Worm (Caenorhabditis elegans) whole organism, young adult: Measurements from ENCODE around the gene exos-7.

ENCODE experiments used
- B0035.1 ChIP-seq: sonication (generic microtip); optimal IDR thresholded peaks from 2 replicates; lab custom pipeline; 2016; ENCODE audit warnings: missing genetic modification characterization, mild to moderate bottlenecking, missing compliant biosample characterization, missing genotype, missing genetic modification reagents
- C06A6.2 ChIP-seq: fragments of 200-800 bp; sonication (Bioruptor generic); conservative IDR thresholded peaks from 2 replicates; pipeline ENCODE4 v1.3.6; 2022; ENCODE audit warnings: missing genetic modification characterization, missing compliant biosample characterization
- C17E4.6 ChIP-seq: fragments of 200-800 bp; sonication (Bioruptor generic); IDR thresholded peaks from 2 replicates; pipeline ENCODE4 v1.3.6; 2022; ENCODE audit warnings: missing genetic modification reagents, missing genetic modification characterization, missing compliant biosample characterization
- F23B12.7 ChIP-seq: sonication (generic microtip); optimal IDR thresholded peaks from 2 replicates; lab custom pipeline; 2017; ENCODE audit warnings: missing genetic modification characterization, mild to moderate bottlenecking, missing compliant biosample characterization, antibody characterized with exemption, moderate library complexity; ENCODE audit not compliant: insufficient read depth
- F39B2.1 ChIP-seq: fragments of 200-800 bp; sonication (Bioruptor generic); IDR thresholded peaks from 2 replicates; pipeline ENCODE4 v1.3.6; 2022; ENCODE audit warnings: missing genetic modification reagents, missing genetic modification characterization, missing compliant biosample characterization
- K11D2.4 ChIP-seq: fragments of 200-800 bp; sonication (Bioruptor generic); IDR thresholded peaks from 2 replicates; pipeline ENCODE4 v1.3.6; 2022; ENCODE audit warnings: missing genetic modification reagents, missing genetic modification characterization, missing compliant biosample characterization
- T26A5.8 ChIP-seq: sonication (generic microtip); optimal IDR thresholded peaks from 2 replicates; lab custom pipeline; 2016; ENCODE audit warnings: missing genetic modification characterization, missing compliant biosample characterization
- Y95B8A.8 ChIP-seq: fragments of 200-800 bp; sonication (Bioruptor generic); IDR thresholded peaks from 2 replicates; pipeline ENCODE4 v1.3.6; 2022; ENCODE audit warnings: missing genetic modification reagents, missing genetic modification characterization, missing compliant biosample characterization
- ZK185.1 ChIP-seq: sonication (generic microtip); optimal IDR thresholded peaks from 2 replicates; lab custom pipeline; 2016; ENCODE audit warnings: mild to moderate bottlenecking, missing genetic modification characterization, missing compliant biosample characterization; ENCODE audit not compliant: poor library complexity, severe bottlenecking
- ama-1 ChIP-seq, 3 experiments: fragments of 150-350 bp in 1 of 3; sonication (generic microtip) in 2 of 3; optimal IDR thresholded peaks; 2 replicates each; lab custom pipeline; 2014 to 2018; ENCODE audit warnings: missing biosample characterization in 2 of 3, missing genetic modification characterization in 2 of 3, missing genetic modification reagents in 2 of 3
- aptf-2 ChIP-seq: fragments of 200-800 bp; sonication (Bioruptor generic); conservative IDR thresholded peaks from 2 replicates; pipeline ENCODE4 v1.3.6; 2022; ENCODE audit warnings: missing genetic modification reagents, missing genetic modification characterization, missing compliant biosample characterization
- aptf-3 ChIP-seq: fragments of 200-800 bp; sonication (Bioruptor generic); IDR thresholded peaks from 2 replicates; pipeline ENCODE4 v1.3.6; 2022; ENCODE audit warnings: missing genetic modification characterization, missing compliant biosample characterization
- athp-1 ChIP-seq: sonication (generic microtip); optimal IDR thresholded peaks from 2 replicates; lab custom pipeline; 2017; ENCODE audit warnings: mild to moderate bottlenecking, missing genetic modification characterization, missing compliant biosample characterization
- ceh-100 ChIP-seq: fragments of 200-800 bp; sonication (Bioruptor generic); IDR thresholded peaks from 2 replicates; pipeline ENCODE4 v1.3.6; 2022; ENCODE audit warnings: missing genetic modification reagents, missing genetic modification characterization, missing compliant biosample characterization
- ceh-40 ChIP-seq: fragments of 200-800 bp; sonication (Bioruptor generic); IDR thresholded peaks from 2 replicates; pipeline ENCODE4 v1.3.6; 2022; ENCODE audit warnings: missing genetic modification characterization, missing compliant biosample characterization
- ceh-79 ChIP-seq: sonication (generic microtip); optimal IDR thresholded peaks from 2 replicates; lab custom pipeline; 2017; ENCODE audit warnings: mild to moderate bottlenecking, missing genetic modification characterization, missing compliant biosample characterization
- ceh-91 ChIP-seq: fragments of 200-800 bp; sonication (Bioruptor generic); IDR thresholded peaks from 2 replicates; pipeline ENCODE4 v1.3.6; 2022; ENCODE audit warnings: missing genetic modification reagents, missing genetic modification characterization, missing compliant biosample characterization
- chd-7 ChIP-seq: sonication (generic microtip); optimal IDR thresholded peaks from 2 replicates; lab custom pipeline; 2016; ENCODE audit warnings: mild to moderate bottlenecking, missing genetic modification characterization, moderate library complexity, missing compliant biosample characterization
- die-1 ChIP-seq: sonication (generic microtip); optimal IDR thresholded peaks from 2 replicates; lab custom pipeline; 2016; ENCODE audit warnings: missing genotype, mild to moderate bottlenecking, missing genetic modification characterization, missing compliant biosample characterization
- egl-18 ChIP-seq: fragments of 200-800 bp; sonication (Bioruptor generic); IDR thresholded peaks from 2 replicates; pipeline ENCODE4 v1.3.6; 2022; ENCODE audit warnings: missing genetic modification reagents, missing genetic modification characterization, missing compliant biosample characterization
- ets-4 ChIP-seq: fragments of 200-800 bp; sonication (Bioruptor generic); optimal IDR thresholded peaks from 2 replicates; lab custom pipeline; 2018; ENCODE audit warnings: mild to moderate bottlenecking, missing genetic modification characterization, missing compliant biosample characterization
- fkh-3 ChIP-seq: sonication (generic microtip); optimal IDR thresholded peaks from 2 replicates; lab custom pipeline; 2016; ENCODE audit warnings: mild to moderate bottlenecking, missing genetic modification characterization, missing compliant biosample characterization
- hmg-1.2 ChIP-seq: fragments of 200-800 bp; sonication (Bioruptor generic); IDR thresholded peaks from 2 replicates; pipeline ENCODE4 v1.3.6; 2022; ENCODE audit warnings: missing genetic modification reagents, missing genetic modification characterization, missing compliant biosample characterization
- hmg-20 ChIP-seq: fragments of 200-800 bp; sonication (Bioruptor generic); IDR thresholded peaks from 2 replicates; pipeline ENCODE4 v1.3.6; 2022; ENCODE audit warnings: missing genetic modification reagents, missing genetic modification characterization, missing compliant biosample characterization
- lag-1 ChIP-seq: fragments of 200-800 bp; sonication (Bioruptor generic); IDR thresholded peaks from 2 replicates; pipeline ENCODE4 v1.3.6; 2022; ENCODE audit warnings: missing genetic modification reagents, missing genetic modification characterization, missing compliant biosample characterization
- let-607 ChIP-seq, 2 experiments: fragments of 200-800 bp in 1 of 2; sonication (Bioruptor generic) in 1 of 2; sonication (generic microtip) in 1 of 2; optimal IDR thresholded peaks; 2 replicates each; lab custom pipeline; 2016 to 2018; ENCODE audit warnings: mild to moderate bottlenecking in 2 of 2, missing compliant biosample characterization in 2 of 2, missing genetic modification characterization in 2 of 2, moderate library complexity in 2 of 2, missing genotype in 1 of 2
- lin-54 ChIP-seq: fragments of 200-800 bp; sonication (Bioruptor generic); optimal IDR thresholded peaks from 2 replicates; lab custom pipeline; 2018; ENCODE audit warnings: mild to moderate bottlenecking, missing genetic modification characterization, missing compliant biosample characterization
- madf-10 ChIP-seq: sonication (generic microtip); optimal IDR thresholded peaks from 2 replicates; lab custom pipeline; 2016; ENCODE audit warnings: mild to moderate bottlenecking, missing genetic modification characterization, missing compliant biosample characterization
- madf-6 ChIP-seq: fragments of 200-800 bp; sonication (Bioruptor generic); IDR thresholded peaks from 2 replicates; pipeline ENCODE4 v1.3.6; 2022; ENCODE audit warnings: missing genetic modification reagents, missing genetic modification characterization, missing compliant biosample characterization
- mcd-1 ChIP-seq: fragments of 200-800 bp; sonication (Bioruptor generic); IDR thresholded peaks from 2 replicates; pipeline ENCODE4 v1.3.6; 2022; ENCODE audit warnings: missing genetic modification reagents, missing genetic modification characterization, missing compliant biosample characterization
- mes-4 ChIP-seq: sonication (generic microtip); optimal IDR thresholded peaks from 2 replicates; lab custom pipeline; 2016; ENCODE audit warnings: missing genotype, missing genetic modification characterization, missing compliant biosample characterization
- nfya-1 ChIP-seq: sonication (generic microtip); optimal IDR thresholded peaks from 2 replicates; lab custom pipeline; 2017; ENCODE audit warnings: antibody characterized with exemption, missing compliant biosample characterization, missing genetic modification characterization, borderline replicate concordance; ENCODE audit not compliant: insufficient read depth
- nhr-179 ChIP-seq: sonication (generic microtip); optimal IDR thresholded peaks from 2 replicates; lab custom pipeline; 2016; ENCODE audit warnings: mild to moderate bottlenecking, missing genetic modification characterization, missing compliant biosample characterization
- nhr-27 ChIP-seq: fragments of 200-800 bp; sonication (Bioruptor generic); optimal IDR thresholded peaks from 2 replicates; lab custom pipeline; 2018; ENCODE audit warnings: mild to moderate bottlenecking, missing genetic modification characterization, moderate library complexity, missing compliant biosample characterization
- pbrm-1 ChIP-seq: fragments of 200-800 bp; sonication (Bioruptor generic); IDR thresholded peaks from 2 replicates; pipeline ENCODE4 v1.3.6; 2022; ENCODE audit warnings: missing genetic modification reagents, missing genetic modification characterization, missing compliant biosample characterization
- rcor-1 ChIP-seq: fragments of 200-800 bp; sonication (Bioruptor generic); IDR thresholded peaks from 2 replicates; pipeline ENCODE4 v1.3.6; 2022; ENCODE audit warnings: missing genetic modification reagents, missing genetic modification characterization, missing compliant biosample characterization
- repo-1 ChIP-seq: sonication (generic microtip); optimal IDR thresholded peaks from 2 replicates; lab custom pipeline; 2017; ENCODE audit warnings: mild to moderate bottlenecking, missing genetic modification characterization, missing compliant biosample characterization
- sdz-38 ChIP-seq: sonication (generic microtip); optimal IDR thresholded peaks from 2 replicates; lab custom pipeline; 2016; ENCODE audit warnings: missing genotype, missing genetic modification characterization, missing compliant biosample characterization
- snpc-3.4 ChIP-seq: sonication (generic microtip); optimal IDR thresholded peaks from 2 replicates; lab custom pipeline; 2017; ENCODE audit warnings: missing genetic modification characterization, mild to moderate bottlenecking, missing compliant biosample characterization, antibody characterized with exemption, moderate library complexity, missing genotype, missing genetic modification reagents
- tbp1 ChIP-seq: fragments of 200-800 bp; sonication (Bioruptor generic); optimal IDR thresholded peaks from 2 replicates; lab custom pipeline; 2018; ENCODE audit warnings: mild to moderate bottlenecking, missing genetic modification characterization, missing compliant biosample characterization
- tlf-1 ChIP-seq: fragments of 200-800 bp; sonication (Bioruptor generic); optimal IDR thresholded peaks from 2 replicates; lab custom pipeline; 2018; ENCODE audit warnings: mild to moderate bottlenecking, missing genetic modification characterization, missing compliant biosample characterization
- unc-130 ChIP-seq: sonication (generic microtip); optimal IDR thresholded peaks from 2 replicates; lab custom pipeline; 2016; ENCODE audit warnings: missing genetic modification reagents, missing genetic modification characterization, missing compliant biosample characterization
- unc-62 ChIP-seq: fragments of 150-350 bp; optimal IDR thresholded peaks from 2 replicates; lab custom pipeline; 2014; ENCODE audit warnings: missing biosample characterization, missing genetic modification reagents, missing genetic modification characterization
- xnd-1 ChIP-seq: sonication (generic microtip); optimal IDR thresholded peaks from 2 replicates; lab custom pipeline; 2016; ENCODE audit warnings: missing genotype, missing genetic modification reagents, missing genetic modification characterization, missing compliant biosample characterization
- ztf-26 ChIP-seq: sonication (generic microtip); optimal IDR thresholded peaks from 2 replicates; lab custom pipeline; 2017; ENCODE audit warnings: missing genetic modification characterization, missing compliant biosample characterization
- ztf-28 ChIP-seq: fragments of 200-800 bp; sonication (Bioruptor generic); IDR thresholded peaks from 2 replicates; pipeline ENCODE4 v1.3.6; 2022; ENCODE audit warnings: missing genetic modification reagents, missing genetic modification characterization, missing compliant biosample characterization
- ztf-3 ChIP-seq: fragments of 200-800 bp; sonication (Bioruptor generic); optimal IDR thresholded peaks from 2 replicates; lab custom pipeline; 2018; ENCODE audit warnings: mild to moderate bottlenecking, missing genetic modification characterization, missing compliant biosample characterization
- ztf-6 ChIP-seq: fragments of 200-800 bp; sonication (Bioruptor generic); IDR thresholded peaks from 2 replicates; pipeline ENCODE4 v1.3.6; 2022; ENCODE audit warnings: missing genetic modification reagents, missing genetic modification characterization, missing compliant biosample characterization

Gene exos-7

DNA sequence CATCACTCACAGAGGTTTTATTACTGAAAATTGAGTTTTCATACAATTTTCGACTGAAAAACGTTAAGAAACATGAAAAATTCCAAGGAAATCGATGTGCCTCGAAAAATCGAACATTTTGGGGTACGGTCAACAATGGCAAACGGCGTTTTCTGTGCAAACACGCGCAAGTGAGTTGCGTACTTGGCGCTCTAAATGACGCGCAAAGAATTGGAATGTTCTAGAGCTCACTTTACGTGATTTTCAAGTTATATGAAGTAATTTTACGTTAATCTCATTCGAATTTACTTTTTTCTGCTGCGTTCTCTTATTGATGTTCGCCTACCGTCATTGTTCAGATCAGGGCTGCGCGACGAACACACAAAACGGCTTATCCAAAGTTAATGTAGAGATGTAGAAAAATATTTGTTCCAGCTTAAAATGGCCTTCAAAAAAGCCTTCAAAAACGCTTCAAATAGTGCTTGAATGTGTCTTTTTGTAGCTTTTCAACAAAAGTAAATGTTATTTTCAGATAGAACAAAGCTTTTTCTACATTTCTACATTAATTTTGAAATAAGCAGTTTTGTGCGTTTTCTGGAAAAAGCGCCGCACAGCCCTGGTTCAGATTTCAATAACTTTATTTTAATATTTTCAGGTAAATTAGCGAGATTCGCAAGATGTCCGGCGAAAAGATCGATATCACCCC, 7.0 kb downstream of the exos-7 start, which contains the start of the genes F31D4.2 and fkb-6 (continued):
- TF ChIP-seq ztf-3 (no peak), ztf-6 (GFP tag; lab: Robert Waterston, UW) (no peak), ceh-40 (no peak), aptf-2 (GFP tag; lab: Robert Waterston, UW) (no peak), chd-7 (tag; lab: Kevin White, UChicago) (no peak), let-607 (tag; optimal IDR thresholded peaks at IDR 0.05; lab: Kevin White, UChicago) (no peak), B0035.1 (tag; lab: Kevin White, UChicago) (no peak), madf-10 (tag; lab: Kevin White, UChicago) (peak; percentile 6), tbp1 (GFP tag; lab: Kevin White, UChicago) (peak; percentile 58), fkh-3 (tag; lab: Kevin White, UChicago) (no peak), nhr-179 (tag; lab: Kevin White, UChicago) (no peak), hmg-20 (GFP tag; lab: Robert Waterston, UW) (no peak; the same call in 1 of the 2 replicates), F39B2.1 (GFP tag; lab: Robert Waterston, UW) (no peak), ceh-79 (tag; lab: Kevin White, UChicago) (no peak), unc-62 (GFP tag; lab: Kevin White, UChicago) (no peak), lag-1 (GFP tag; lab: Robert Waterston, UW) (no peak), lin-54 (GFP tag; lab: Kevin White, UChicago) (peak; percentile 61), mes-4 (tag; lab: Kevin White, UChicago) (no peak), ceh-91 (peak; percentile 46; the same call in 1 of the 2 replicates), sdz-38 (tag; lab: Kevin White, UChicago) (no peak), F23B12.7 (tag; lab: Kevin White, UChicago) (peak; percentile 17), hmg-1.2 (GFP tag; lab: Robert Waterston, UW) (peak; percentile 50), C06A6.2 (GFP tag; lab: Robert Waterston, UW) (no peak), ztf-26 (tag; lab: Kevin White, UChicago) (no peak), nfya-1 (tag; lab: Kevin White, UChicago) (no peak), K11D2.4 (GFP tag; lab: Robert Waterston, UW) (peak; percentile 62), repo-1 (no peak), athp-1 (tag; lab: Kevin White, UChicago) (peak; percentile 26), ceh-100 (GFP tag; lab: Robert Waterston, UW) (peak; percentile 50; the same call in 1 of the 2 replicates), mcd-1 (GFP tag; lab: Robert Waterston, UW) (peak; percentile 70), ets-4 (GFP tag; lab: Kevin White, UChicago) (no peak), pbrm-1 (GFP tag; lab: Robert Waterston, UW) (peak; percentile 66; the same call in 1 of the 2 replicates), unc-130 (GFP tag; lab: Kevin White, UChicago) (no peak), T26A5.8 (no peak), Y95B8A.8 (no peak), ZK185.1 (tag; lab: Kevin White, UChicago) (peak; percentile 45), tlf-1 (GFP tag; lab: Kevin White, UChicago) (peak; percentile 20), aptf-3 (no peak), ztf-28 (GFP tag; lab: Robert Waterston, UW) (no peak), madf-6 (peak; percentile 72), C17E4.6 (GFP tag; lab: Robert Waterston, UW) (no peak), egl-18 (GFP tag; lab: Robert Waterston, UW) (no peak), rcor-1 (GFP tag; lab: Robert Waterston, UW) (peak; percentile 79), nhr-27 (tag; lab: Kevin White, UChicago) (no peak), ama-1 (optimal IDR thresholded peaks at IDR 0.05; lab: Kevin White, UChicago) (no peak), ama-1 (GFP tag; optimal IDR thresholded peaks at IDR 0.05; lab: Kevin White, UChicago) (no peak), snpc-3.4 (tag; lab: Kevin White, UChicago) (peak; percentile 49), die-1 (tag; lab: Kevin White, UChicago) (no peak), xnd-1 (no peak)
